Worm (Caenorhabditis elegans) whole organism, midembryonic: Measurements from ENCODE around the gene rhr-2.

Experiments used
- T22C8.4 ChIP-seq: fragments of 200-800 bp; sonication (Bioruptor generic); IDR thresholded peaks from 2 replicates; pipeline ENCODE4 v1.3.6; 2022; ENCODE audit warnings: missing genetic modification characterization, missing compliant biosample characterization
- cog-1 ChIP-seq: sonication (generic microtip); optimal IDR thresholded peaks from 2 replicates; lab custom pipeline; 2016; ENCODE audit warnings: missing genetic modification characterization, missing compliant biosample characterization
- flt-1 ChIP-seq: fragments of 200-800 bp; sonication (Bioruptor generic); IDR thresholded peaks from 2 replicates; pipeline ENCODE4 v1.3.6; 2022; ENCODE audit warnings: missing genetic modification characterization, missing compliant biosample characterization
- klf-2 ChIP-seq: fragments of 200-800 bp; sonication (Bioruptor generic); conservative IDR thresholded peaks from 2 replicates; pipeline ENCODE4 v1.3.6; 2022; ENCODE audit warnings: missing genetic modification reagents, missing genetic modification characterization, missing compliant biosample characterization
- med-1 ChIP-seq: sonication (generic microtip); optimal IDR thresholded peaks from 2 replicates; lab custom pipeline; 2017; ENCODE audit warnings: missing genetic modification characterization, mild to moderate bottlenecking, missing compliant biosample characterization, antibody characterized with exemption, missing genetic modification reagents; ENCODE audit not compliant: insufficient read depth
- ref-1 ChIP-seq: fragments of 200-800 bp; sonication (Bioruptor generic); conservative IDR thresholded peaks from 2 replicates; pipeline ENCODE4 v1.3.6; 2022; ENCODE audit warnings: missing genetic modification reagents, missing genetic modification characterization, missing compliant biosample characterization
- tab-1 ChIP-seq: fragments of 200-800 bp; sonication (Bioruptor generic); IDR thresholded peaks from 2 replicates; pipeline ENCODE4 v1.3.6; 2022; ENCODE audit warnings: missing genetic modification characterization, missing compliant biosample characterization
- ztf-23 ChIP-seq: fragments of 200-800 bp; sonication (Bioruptor generic); IDR thresholded peaks from 2 replicates; pipeline ENCODE4 v1.3.6; 2022; ENCODE audit warnings: missing genetic modification reagents, missing genetic modification characterization, missing compliant biosample characterization

- TF ChIP-seq klf-2 (GFP tag; lab: Robert Waterston, UW) (no peak), cog-1 (tag; lab: Kevin White, UChicago) (no peak), T22C8.4 (GFP tag; lab: Robert Waterston, UW) (no peak), ref-1 (GFP tag; lab: Robert Waterston, UW) (no peak), ztf-23 (GFP tag; lab: Robert Waterston, UW) (no peak), flt-1 (GFP tag; lab: Robert Waterston, UW) (no peak), tab-1 (GFP tag; lab: Robert Waterston, UW) (no peak), med-1 (GFP tag; lab: Kevin White, UChicago) (no peak)
Observed at ce11 chrV:11779310-11779709, 49.4 kb upstream of the rhr-2 start.
